Fruit fly (Drosophila melanogaster) whole organism, larva: Measurements from ENCODE around the gene CG18622.
"Not testable (repeated sequence)": the region's sequence is repeated elsewhere in the genome, so short reads cannot be mapped to it uniquely, and the experiment has no call there.

Experiments used
- noc ChIP-seq: fragments of 200-800 bp; sonication (Bioruptor generic); optimal IDR thresholded peaks from 3 replicates; lab custom pipeline; 2019; ENCODE audit warnings: missing biosample characterization, mild to moderate bottlenecking, missing genetic modification characterization, moderate library complexity

CG18622 gene

DNA sequence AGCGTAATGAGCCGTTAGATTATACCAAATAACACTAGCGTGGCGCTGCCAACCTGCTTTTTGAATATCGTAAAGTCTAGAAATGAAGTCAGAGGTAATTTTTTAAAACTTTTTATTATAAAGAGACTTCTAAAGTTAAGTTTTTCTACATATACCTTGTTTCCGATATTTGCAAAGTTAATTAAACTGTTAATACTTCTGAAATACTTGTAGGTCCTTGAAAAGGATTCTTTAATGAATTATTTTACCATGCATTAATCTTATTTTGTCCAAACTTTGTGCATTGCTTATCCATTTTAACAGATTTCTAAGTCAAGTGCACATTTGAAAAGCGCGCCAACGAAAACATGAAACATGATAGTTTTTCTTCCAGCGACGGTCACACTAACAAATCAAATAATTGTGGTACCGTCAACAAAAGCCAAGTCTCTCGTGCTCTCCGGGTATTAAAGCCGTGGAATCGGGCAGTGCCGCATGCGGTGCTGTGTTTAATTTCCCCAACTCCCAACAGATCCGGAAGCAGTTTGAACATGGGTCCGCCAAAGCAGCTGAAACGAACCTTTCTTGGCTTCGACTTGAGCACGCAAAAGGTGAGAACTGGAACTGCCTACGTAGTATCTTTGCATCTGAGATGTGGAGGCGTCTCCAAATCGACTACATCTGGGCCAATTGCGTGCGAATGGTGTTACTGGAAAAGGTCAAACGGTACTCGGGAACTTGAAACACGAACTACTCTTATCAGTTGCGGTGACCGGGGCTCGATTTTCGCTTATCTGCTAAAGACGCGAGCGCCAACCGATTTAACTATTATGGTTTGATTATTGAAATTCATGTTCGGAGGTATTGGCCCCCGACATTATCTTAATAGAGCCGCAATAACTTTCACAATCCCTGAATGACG is 8.8 kb upstream of the CG18622 start, which contains the start of the genes EMC2A and CG3534:
Gene EMC2A, minus strand, starts transcription at position 13 of the 901 bp plus-strand sequence.
Gene CG3534, plus strand, starts transcription at position 388 of the 901 bp plus-strand sequence.
- TF ChIP-seq noc (tag; lab: Kevin White, UChicago) = no peak

DNA sequence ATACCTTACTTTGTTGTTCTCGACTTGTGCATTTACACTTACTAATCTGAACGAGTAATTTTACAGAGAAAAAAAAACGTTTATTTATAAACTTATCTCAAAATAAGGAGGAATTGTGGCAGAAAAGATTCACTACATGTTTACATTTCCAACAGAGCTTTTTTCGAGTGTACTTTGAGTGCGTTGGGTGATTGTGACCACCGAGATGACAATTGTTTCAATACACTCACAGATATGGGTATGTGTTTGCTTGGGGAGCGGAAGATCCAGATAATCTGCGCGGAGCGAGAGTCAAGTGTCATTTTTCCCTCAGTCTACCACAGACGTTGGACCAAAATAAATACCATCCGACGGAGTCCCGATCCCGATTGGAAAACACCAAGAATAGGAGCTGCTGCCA is 5.2 kb upstream of the CG18622 start, which contains the start of gene CG31274:
Gene CG31274, plus strand, starts transcription at position 301 of the 400 bp plus-strand sequence.
- TF ChIP-seq noc (tag; lab: Kevin White, UChicago) = not testable (repeated sequence)

DNA sequence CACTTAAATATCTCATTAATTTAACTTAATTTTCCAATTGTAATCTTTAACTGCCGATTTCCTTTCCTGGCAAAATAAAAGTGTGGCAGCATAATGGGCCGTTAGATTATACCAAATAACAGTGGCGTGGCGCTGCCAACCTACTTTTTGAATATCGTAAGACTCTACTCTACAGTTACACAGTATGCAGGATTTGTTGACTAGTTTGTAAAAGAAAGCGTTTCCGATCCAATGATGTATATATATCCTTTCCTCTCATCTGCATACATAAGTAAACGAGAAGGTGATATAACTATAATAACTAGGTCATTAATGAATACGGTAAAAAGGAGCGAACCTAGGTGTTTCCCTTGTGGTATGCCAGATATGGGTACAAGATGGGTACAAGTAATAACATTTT is 4.2 kb upstream of the CG18622 start, which contains the start of gene EMC2B:
Gene EMC2B, minus strand, starts transcription at position 98 of the 400 bp plus-strand sequence.
- TF ChIP-seq noc (tag; lab: Kevin White, UChicago) = no peak

DNA sequence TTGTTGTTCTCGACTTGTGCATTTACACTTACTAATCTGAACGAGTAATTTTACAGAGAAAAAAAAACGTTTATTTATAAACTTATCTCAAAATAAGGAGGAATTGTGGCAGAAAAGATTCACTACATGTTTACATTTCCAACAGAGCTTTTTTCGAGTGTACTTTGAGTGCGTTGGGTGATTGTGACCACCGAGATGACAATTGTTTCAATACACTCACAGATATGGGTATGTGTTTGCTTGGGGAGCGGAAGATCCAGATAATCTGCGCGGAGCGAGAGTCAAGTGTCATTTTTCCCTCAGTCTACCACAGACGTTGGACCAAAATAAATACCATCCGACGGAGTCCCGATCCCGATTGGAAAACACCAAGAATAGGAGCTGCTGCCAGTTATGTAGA is 982 bp upstream of the CG18622 start, which contains the start of gene MESK4:
Gene MESK4, plus strand, starts transcription at position 301 of the 400 bp plus-strand sequence.
- TF ChIP-seq noc (tag; lab: Kevin White, UChicago) = not testable (repeated sequence)

DNA sequence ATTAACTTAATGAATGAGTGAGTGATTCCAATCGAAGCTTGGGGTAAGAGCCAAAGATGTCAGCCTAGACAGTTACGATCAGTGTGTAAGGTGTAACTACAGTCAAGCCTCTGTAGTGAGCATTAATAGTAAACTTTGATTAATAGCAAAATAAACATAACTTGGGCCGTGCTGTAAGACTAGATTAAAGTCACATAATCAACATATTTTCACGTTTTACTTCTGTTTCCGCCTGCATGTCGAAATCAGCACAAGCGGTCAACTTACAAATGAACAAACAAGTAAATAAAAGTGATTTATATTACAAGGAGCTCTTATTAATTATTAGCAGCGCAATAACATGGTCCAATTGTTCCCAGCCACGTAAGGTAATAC is 379 bp upstream of the CG18622 start:
- no peak for TF ChIP-seq noc (tag; lab: Kevin White, UChicago)

DNA sequence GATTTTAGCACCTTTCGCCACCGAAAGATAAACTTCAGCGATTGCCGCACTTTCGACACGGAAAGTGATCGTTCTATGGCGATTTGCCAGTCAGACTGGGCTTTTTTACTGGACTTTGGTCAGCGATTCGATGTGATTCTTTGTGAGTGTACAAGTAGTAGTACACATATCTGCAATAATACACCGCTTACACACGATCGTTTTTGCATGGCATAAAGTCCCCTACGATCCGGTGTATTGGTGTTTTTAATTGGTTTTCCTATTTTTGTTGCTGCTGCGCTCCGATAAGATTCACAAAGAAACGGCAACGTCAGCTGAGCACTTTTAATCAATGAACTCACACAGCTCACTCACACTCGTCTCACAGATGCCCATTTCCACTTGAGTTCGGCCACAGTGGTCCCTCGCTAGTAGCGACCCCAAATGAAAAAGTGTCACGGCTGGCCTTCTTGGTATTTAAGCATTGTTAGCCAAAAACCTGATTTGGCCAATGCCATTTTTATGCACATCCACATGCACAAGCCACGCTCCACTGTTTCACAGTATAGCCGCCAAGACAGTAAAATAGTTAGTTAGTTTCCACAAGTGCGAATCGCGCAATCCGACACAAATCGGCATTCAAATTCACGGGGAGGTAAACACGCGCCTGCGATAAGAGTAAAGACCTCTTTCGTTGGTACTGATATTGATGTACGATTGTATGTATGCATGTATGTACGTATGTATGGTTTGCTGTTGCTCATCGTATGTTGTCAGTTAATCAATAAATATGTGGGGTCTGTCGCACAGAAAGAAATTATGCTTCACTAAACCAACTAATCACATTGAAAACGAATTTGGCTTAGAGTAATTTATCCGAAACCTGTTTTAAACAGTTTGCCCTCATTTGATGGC is 1.1 kb downstream of the CG18622 start:
- TF ChIP-seq noc (tag; lab: Kevin White, UChicago) = peak; percentile 100

DNA sequence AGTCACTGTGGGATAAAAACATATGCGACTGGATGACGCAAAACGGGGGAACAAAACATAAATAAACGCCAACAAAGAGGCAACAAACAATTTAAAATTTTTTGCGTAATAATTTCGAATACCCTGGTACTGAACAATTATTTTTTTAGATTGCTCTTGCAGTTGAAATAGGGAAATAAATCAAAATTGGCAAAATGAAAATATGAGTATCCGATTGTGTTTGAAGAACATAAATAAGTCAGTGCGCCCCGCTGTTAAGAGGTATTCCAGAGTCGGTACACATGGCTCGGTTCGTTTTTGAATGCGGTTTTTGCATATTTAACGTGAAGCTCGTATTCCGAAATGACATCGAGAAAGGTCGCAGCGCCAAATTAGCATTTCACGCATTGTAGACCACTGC is 2.0 kb downstream of the CG18622 start:
- TF ChIP-seq noc (tag; lab: Kevin White, UChicago) = no peak

DNA sequence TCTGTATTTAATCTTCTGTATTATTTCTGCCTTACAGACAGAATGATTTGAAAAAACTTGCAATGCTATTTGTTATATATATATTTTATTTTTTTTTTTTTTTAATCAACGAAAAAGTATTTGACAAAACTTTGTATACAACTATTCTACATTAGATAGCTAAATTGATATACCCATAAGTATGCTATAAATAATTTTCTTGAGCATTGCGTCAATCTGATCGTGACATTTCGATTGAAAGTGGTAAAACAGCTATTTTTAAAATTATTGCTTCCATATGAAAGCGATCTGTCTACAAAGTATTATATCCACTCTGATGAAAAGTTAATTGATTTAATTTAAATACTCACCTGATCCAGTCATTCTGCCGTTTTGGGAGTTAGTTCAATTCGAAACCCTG is 3.3 kb downstream of the CG18622 start:
- TF ChIP-seq noc (tag; lab: Kevin White, UChicago) = no peak

DNA sequence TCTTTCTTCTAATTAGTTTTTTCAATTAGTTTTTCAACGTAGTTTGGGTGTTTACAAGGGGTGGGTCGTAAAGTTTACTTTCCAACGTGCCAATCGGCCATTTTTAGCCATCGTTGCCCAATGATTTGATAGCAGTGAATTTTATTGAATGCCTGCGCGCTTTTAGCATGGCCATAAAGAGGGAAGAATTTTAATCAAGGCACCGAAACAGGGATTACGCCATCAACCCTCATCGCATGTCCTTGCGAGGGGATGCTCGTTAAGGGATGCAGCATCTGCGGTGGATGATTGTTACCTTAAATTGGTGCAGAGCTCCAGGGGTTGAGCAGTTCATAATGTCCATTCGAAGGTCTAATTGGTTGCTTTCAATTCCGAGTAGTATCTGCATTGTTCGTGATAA is 4.5 kb downstream of the CG18622 start:
- no peak for TF ChIP-seq noc (tag; lab: Kevin White, UChicago)

DNA sequence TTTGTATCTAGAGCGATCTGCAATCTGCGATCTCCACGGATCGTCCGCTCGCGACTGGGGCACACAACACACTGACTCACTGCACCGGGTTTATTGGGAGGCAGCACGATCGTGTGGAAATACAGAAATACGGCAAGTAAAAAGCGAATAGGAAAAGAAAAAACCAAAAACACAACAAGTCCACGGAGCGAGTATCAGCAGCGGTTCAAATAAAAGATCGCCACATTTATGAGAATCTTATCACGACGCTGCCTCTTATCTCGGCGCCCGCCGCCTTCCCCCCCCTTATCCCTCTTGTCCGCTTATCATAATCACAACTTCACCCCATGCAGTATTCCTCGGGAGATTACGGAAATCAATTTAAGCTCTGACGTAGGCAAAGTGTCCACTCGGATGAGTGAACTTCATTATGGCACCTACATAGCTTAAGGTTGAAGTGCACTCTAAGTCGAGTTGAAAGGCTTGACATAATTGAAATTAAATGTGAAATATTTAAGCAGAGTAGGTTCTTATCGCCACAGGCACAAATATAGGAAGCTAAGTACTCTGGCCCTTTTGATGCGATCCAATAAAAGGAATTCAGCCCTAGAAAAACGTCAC is 5.3 kb downstream of the CG18622 start, which contains the start of gene AhcyL2:
Gene AhcyL2, minus strand, starts transcription at position 51 of the 600 bp plus-strand sequence.
- peak; percentile 86 for TF ChIP-seq noc (tag; lab: Kevin White, UChicago)

DNA sequence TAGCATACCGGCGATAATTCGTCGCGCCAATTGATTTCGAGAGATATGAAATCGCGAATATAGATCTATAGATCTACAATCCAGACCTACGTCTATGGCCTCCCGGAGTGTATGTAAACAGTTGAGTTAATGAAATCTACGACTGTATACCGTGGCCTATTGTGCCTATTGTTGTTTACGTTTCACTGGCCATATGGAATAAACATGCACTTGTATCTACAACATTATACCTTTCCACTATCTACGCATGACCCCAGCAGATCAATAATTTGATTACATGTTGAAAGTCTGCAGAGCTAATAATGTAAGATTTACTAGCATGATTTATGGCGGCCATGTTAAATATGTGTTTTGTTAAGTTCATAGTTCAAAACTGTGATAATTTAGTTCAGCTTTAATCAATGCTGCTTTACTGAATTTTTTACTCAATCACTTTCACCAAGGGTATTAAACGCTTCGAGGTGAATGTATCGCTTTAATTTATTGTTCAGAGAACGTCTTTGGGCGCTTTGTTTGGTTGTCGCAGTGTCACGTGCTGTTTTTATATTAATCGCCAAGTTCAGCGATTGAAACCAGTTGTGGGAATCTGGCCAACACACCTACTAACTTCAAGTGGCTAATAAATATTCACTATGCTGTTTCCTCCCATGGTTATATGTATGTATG is 6.4 kb downstream of the CG18622 start:
- TF ChIP-seq noc (tag; lab: Kevin White, UChicago) = no peak

DNA sequence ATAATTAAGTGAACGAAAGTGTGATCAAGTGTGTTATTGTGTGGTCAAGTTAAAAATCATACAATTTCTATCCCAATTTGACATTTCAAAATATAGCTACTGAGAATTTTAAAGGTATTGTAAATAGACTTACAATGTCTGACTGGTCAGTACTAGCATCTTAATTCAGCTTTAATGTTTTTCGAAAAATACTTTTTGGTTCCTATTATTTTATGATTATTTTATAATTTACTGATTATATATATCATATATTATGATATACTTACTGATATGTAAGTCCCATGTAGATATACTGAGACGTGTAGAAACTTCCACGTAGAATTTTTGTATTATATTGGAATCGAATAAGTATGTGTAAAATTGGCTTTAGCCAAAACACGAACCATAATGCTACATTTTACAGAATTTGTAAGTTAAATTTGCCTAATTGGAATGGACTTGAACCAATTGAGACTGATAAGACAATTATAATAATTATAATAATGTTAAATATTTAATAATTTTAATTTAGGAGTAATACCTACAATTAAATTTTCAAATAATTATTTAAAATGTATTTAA is 9.7 kb downstream of the CG18622 start, which contains the start of gene Actn3:
Gene Actn3, minus strand, starts transcription at position 51 of the 561 bp plus-strand sequence.
- TF ChIP-seq noc (tag; lab: Kevin White, UChicago) = no peak

DNA sequence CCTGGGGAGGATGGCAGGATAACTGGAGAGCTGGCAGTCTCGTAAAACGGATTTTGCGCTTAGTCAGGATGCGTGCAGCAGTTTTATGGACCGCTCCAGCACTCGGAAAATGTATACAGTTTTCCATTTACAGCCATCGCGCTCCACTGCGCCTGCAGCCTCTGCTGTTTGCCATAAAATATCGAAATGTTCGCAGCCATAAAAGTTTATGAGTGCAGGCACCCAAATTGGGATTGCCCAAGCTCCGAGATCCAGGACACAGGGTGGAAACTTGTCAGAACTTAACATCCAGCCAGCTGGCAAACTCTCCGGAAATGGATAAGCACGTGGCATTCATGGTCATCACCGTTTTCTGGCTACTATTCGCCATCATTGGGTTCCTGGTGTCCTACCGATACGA is 12.6 kb downstream of the CG18622 start, which contains the start of gene VhaM9.7-d:
Gene VhaM9.7-d, plus strand, starts transcription at position 301 of the 400 bp plus-strand sequence.
- no peak for TF ChIP-seq noc (tag; lab: Kevin White, UChicago)

DNA sequence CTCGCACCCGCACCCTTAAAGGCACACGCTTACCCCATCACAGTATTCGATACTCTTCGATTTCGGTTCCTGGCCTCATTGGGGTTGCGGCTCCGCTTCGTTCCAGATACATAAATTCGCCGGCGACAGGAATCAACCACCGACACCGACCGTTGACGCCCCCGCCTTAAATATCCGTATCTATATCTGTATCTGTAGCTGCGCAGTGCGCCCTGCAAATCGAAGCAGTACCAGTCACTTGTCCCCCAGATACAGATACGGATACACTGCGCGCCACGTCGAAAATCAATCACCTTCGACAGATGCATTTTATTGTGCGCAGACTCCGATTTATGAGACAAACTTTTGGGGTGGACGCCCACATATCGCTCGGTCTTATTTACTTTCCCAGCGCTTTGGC is 15.0 kb downstream of the CG18622 start:
- TF ChIP-seq noc (tag; lab: Kevin White, UChicago) = no peak
